Worm (Caenorhabditis elegans) whole organism, L3 larva: ENCODE results near the gene W08E12.4.
"Not testable (repeated sequence)": the region's sequence is repeated elsewhere in the genome, so short reads cannot be mapped to it uniquely, and the experiment has no call there.

ENCODE experiments used
- R02D3.7 ChIP-seq: fragments of 150-350 bp; optimal IDR thresholded peaks from 2 replicates; lab custom pipeline; 2014; ENCODE audit warnings: missing biosample characterization, missing genetic modification characterization
- aly-2 ChIP-seq: fragments of 150-350 bp; optimal IDR thresholded peaks from 2 replicates; lab custom pipeline; 2014; ENCODE audit warnings: missing biosample characterization, missing genetic modification characterization
- ama-1 ChIP-seq: fragments of 150-350 bp; optimal IDR thresholded peaks from 2 replicates; lab custom pipeline; 2018
- ceh-16 ChIP-seq: sonication (generic microtip); optimal IDR thresholded peaks from 2 replicates; lab custom pipeline; 2017; ENCODE audit warnings: missing biosample characterization, missing genetic modification characterization
- ceh-28 ChIP-seq: fragments of 150-350 bp; optimal IDR thresholded peaks from 2 replicates; lab custom pipeline; 2014; ENCODE audit warnings: missing biosample characterization, missing genetic modification reagents, missing genetic modification characterization
- egl-27 ChIP-seq: sonication (generic microtip); optimal IDR thresholded peaks from 4 replicates; lab custom pipeline; 2017; ENCODE audit warnings: missing biosample characterization, missing genetic modification reagents, missing genetic modification characterization
- egl-5 ChIP-seq: fragments of 150-350 bp; optimal IDR thresholded peaks from 2 replicates; lab custom pipeline; 2017; ENCODE audit warnings: missing biosample characterization, missing genetic modification reagents, missing genetic modification characterization, inconsistent platforms
- elt-1 ChIP-seq: fragments of 150-350 bp; optimal IDR thresholded peaks from 2 replicates; lab custom pipeline; 2014; ENCODE audit warnings: missing biosample characterization, missing genetic modification characterization
- elt-2 ChIP-seq: sonication (generic microtip); optimal IDR thresholded peaks from 2 replicates; lab custom pipeline; 2016; ENCODE audit warnings: missing genetic modification reagents, mild to moderate bottlenecking, missing genetic modification characterization, missing compliant biosample characterization
- elt-3 ChIP-seq, 3 experiments: fragments of 150-350 bp in 1 of 3; sonication (generic microtip) in 2 of 3; optimal IDR thresholded peaks; 2 replicates in 2 of 3; 4 replicates in 1 of 3; lab custom pipeline; 2014 to 2017; ENCODE audit warnings: missing biosample characterization in 3 of 3, missing genetic modification characterization in 3 of 3
- hmg-11 ChIP-seq: sonication (generic microtip); optimal IDR thresholded peaks from 2 replicates; lab custom pipeline; 2016; ENCODE audit warnings: missing genetic modification characterization, missing compliant biosample characterization
- jun-1 ChIP-seq: fragments of 150-350 bp; optimal IDR thresholded peaks from 2 replicates; lab custom pipeline; 2014; ENCODE audit warnings: missing biosample characterization, missing genetic modification reagents, missing genetic modification characterization
- lin-15B ChIP-seq: fragments of 150-350 bp; optimal IDR thresholded peaks from 2 replicates; lab custom pipeline; 2014; ENCODE audit warnings: missing biosample characterization, missing genetic modification characterization
- lin-39 ChIP-seq: fragments of 150-350 bp; optimal IDR thresholded peaks from 2 replicates; lab custom pipeline; 2018; ENCODE audit warnings: missing biosample characterization, missing genetic modification reagents, missing genetic modification characterization
- lsy-12 ChIP-seq: sonication (generic microtip); optimal IDR thresholded peaks from 2 replicates; lab custom pipeline; 2016; ENCODE audit warnings: mild to moderate bottlenecking, missing genetic modification characterization, missing compliant biosample characterization
- mdl-1 ChIP-seq: fragments of 150-350 bp; optimal IDR thresholded peaks from 2 replicates; lab custom pipeline; 2014; ENCODE audit warnings: missing biosample characterization, missing genetic modification characterization
- mml-1 ChIP-seq: fragments of 150-350 bp; sonication (generic microtip); optimal IDR thresholded peaks from 3 replicates; lab custom pipeline; 2014; ENCODE audit warnings: missing biosample characterization, missing genetic modification characterization
- nfya-1 ChIP-seq: sonication (generic microtip); optimal IDR thresholded peaks from 2 replicates; lab custom pipeline; 2017; ENCODE audit warnings: missing genetic modification characterization, mild to moderate bottlenecking, missing compliant biosample characterization, antibody characterized with exemption, moderate library complexity; ENCODE audit not compliant: insufficient read depth
- nhr-11 ChIP-seq: fragments of 150-350 bp; optimal IDR thresholded peaks from 2 replicates; lab custom pipeline; 2014; ENCODE audit warnings: missing biosample characterization, missing genetic modification characterization
- nhr-12 ChIP-seq: fragments of 150-350 bp; optimal IDR thresholded peaks from 2 replicates; lab custom pipeline; 2014; ENCODE audit warnings: missing biosample characterization, missing genetic modification characterization
- nhr-23 ChIP-seq: fragments of 150-350 bp; optimal IDR thresholded peaks from 2 replicates; lab custom pipeline; 2014; ENCODE audit warnings: missing biosample characterization, missing genetic modification reagents, missing genetic modification characterization
- nhr-25 ChIP-seq: sonication (generic microtip); optimal IDR thresholded peaks from 2 replicates; lab custom pipeline; 2017; ENCODE audit warnings: missing biosample characterization, missing genetic modification characterization
- nhr-43 ChIP-seq: sonication (generic microtip); optimal IDR thresholded peaks from 2 replicates; lab custom pipeline; 2016; ENCODE audit warnings: mild to moderate bottlenecking, missing genetic modification characterization, missing compliant biosample characterization; ENCODE audit not compliant: poor library complexity, severe bottlenecking
- nhr-67 ChIP-seq: fragments of 150-350 bp; optimal IDR thresholded peaks from 2 replicates; lab custom pipeline; 2014; ENCODE audit warnings: missing biosample characterization, missing genetic modification characterization
- pha-4 ChIP-seq: fragments of 150-350 bp; optimal IDR thresholded peaks from 2 replicates; lab custom pipeline; 2014; ENCODE audit warnings: missing biosample characterization, missing genetic modification reagents, missing genetic modification characterization
- pqm-1 ChIP-seq: fragments of 150-350 bp; optimal IDR thresholded peaks from 2 replicates; lab custom pipeline; 2017; ENCODE audit warnings: missing biosample characterization, missing genetic modification characterization, inconsistent platforms
- sea-2 ChIP-seq: fragments of 150-350 bp; sonication (generic microtip); optimal IDR thresholded peaks from 4 replicates; lab custom pipeline; 2014; ENCODE audit warnings: missing biosample characterization, missing genetic modification reagents, missing genetic modification characterization
- skn-1 ChIP-seq: fragments of 150-350 bp; optimal IDR thresholded peaks from 2 replicates; lab custom pipeline; 2014; ENCODE audit warnings: missing biosample characterization, missing genetic modification characterization
- tbx-2 ChIP-seq: sonication (generic microtip); optimal IDR thresholded peaks from 2 replicates; lab custom pipeline; 2016; ENCODE audit warnings: mild to moderate bottlenecking, missing genetic modification characterization, missing compliant biosample characterization
- unc-62 ChIP-seq: fragments of 150-350 bp; sonication (generic microtip); optimal IDR thresholded peaks from 4 replicates; lab custom pipeline; 2014; ENCODE audit warnings: missing biosample characterization, missing genetic modification reagents, missing genetic modification characterization
- zag-1 ChIP-seq: fragments of 150-350 bp; optimal IDR thresholded peaks from 2 replicates; lab custom pipeline; 2014; ENCODE audit warnings: missing biosample characterization, missing genetic modification characterization
- ztf-11 ChIP-seq: fragments of 150-350 bp; optimal IDR thresholded peaks from 2 replicates; lab custom pipeline; 2014; ENCODE audit warnings: missing biosample characterization, missing genetic modification characterization
- ztf-4 ChIP-seq: fragments of 150-350 bp; optimal IDR thresholded peaks from 2 replicates; lab custom pipeline; 2014; ENCODE audit warnings: missing biosample characterization, missing genetic modification characterization

W08E12.4 gene

DNA sequence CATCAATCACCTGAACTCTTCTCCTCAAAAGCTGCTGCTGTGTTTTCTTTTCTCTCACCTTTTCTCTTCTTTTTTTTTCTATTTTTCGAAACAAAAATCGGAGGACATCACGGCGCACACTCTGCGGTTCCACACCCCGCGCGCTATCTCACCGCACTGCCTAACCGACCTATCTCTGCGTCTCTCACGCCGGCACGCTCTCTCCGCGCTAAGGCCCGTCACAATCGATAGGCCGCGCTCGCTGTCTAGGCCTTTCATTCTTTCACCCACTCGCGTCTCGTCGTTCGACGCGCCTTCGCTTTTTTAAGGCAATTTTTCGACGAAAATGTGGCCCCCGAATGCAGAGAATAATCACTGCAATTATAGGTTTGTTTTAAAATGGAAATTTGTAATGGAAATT is 9.1 kb downstream of the W08E12.4 start, which contains the start of gene zip-11:
TSS of gene zip-11 (plus strand) at position 34 of the 400 bp plus-strand sequence.
- TF ChIP-seq nfya-1 (tag; lab: Kevin White, UChicago): peak; percentile 63
- peak; percentile 57 for TF ChIP-seq nhr-43 (tag; lab: Kevin White, UChicago)
- no peak for TF ChIP-seq aly-2 (tag; lab: Kevin White, UChicago)
- peak; percentile 53 for TF ChIP-seq pha-4 (tag; lab: Kevin White, UChicago)
- TF ChIP-seq R02D3.7: peak; percentile 30
- TF ChIP-seq hmg-11: peak; percentile 59
- peak; percentile 57 for TF ChIP-seq lin-15B
- no peak for TF ChIP-seq ama-1 (lab: Kevin White, UChicago)
- peak; percentile 91 for TF ChIP-seq nhr-25 (tag; lab: Kevin White, UChicago)
- TF ChIP-seq nhr-23 (tag; lab: Kevin White, UChicago): peak; percentile 41
- TF ChIP-seq ceh-28 (tag; lab: Kevin White, UChicago): peak; percentile 79
- TF ChIP-seq nhr-67 (tag; lab: Kevin White, UChicago): no peak
- TF ChIP-seq tbx-2 (tag; lab: Kevin White, UChicago): peak; percentile 25
- TF ChIP-seq nhr-11 (tag; lab: Kevin White, UChicago): no peak
- TF ChIP-seq, all 47 proteins: peak for 10

DNA sequence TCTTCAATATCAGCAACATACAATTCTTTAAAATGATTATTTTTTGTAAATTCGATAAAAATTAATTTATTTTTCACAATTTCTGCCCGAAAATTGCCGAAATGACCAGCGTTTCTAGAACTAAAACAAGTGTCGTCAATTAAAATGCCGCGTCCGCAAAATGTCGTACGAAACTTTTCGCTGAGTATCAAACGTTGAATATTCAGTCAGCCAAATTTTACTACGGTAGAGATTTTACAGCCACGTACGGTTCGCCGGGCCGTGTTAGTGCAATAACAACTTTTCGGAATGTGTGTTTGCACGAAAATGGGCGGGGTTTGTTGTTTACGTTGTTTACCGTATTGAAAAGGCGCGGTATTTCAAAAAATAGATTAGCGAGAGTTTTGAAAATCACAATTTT is 11.2 kb downstream of the W08E12.4 start:
- TF ChIP-seq nhr-25 (tag; lab: Kevin White, UChicago): peak; percentile 31
- TF ChIP-seq lsy-12 (tag; lab: Kevin White, UChicago): peak; percentile 55
- TF ChIP-seq R02D3.7: peak; percentile 6
- peak; percentile 25 for TF ChIP-seq nhr-23 (tag; lab: Kevin White, UChicago)
- peak; percentile 20 for TF ChIP-seq tbx-2 (tag; lab: Kevin White, UChicago)
- peak; percentile 50 for TF ChIP-seq lin-15B
- peak; percentile 62 for TF ChIP-seq elt-2
- TF ChIP-seq nhr-43 (tag; lab: Kevin White, UChicago): peak; percentile 83
- TF ChIP-seq nfya-1 (tag; lab: Kevin White, UChicago): peak; percentile 40

DNA sequence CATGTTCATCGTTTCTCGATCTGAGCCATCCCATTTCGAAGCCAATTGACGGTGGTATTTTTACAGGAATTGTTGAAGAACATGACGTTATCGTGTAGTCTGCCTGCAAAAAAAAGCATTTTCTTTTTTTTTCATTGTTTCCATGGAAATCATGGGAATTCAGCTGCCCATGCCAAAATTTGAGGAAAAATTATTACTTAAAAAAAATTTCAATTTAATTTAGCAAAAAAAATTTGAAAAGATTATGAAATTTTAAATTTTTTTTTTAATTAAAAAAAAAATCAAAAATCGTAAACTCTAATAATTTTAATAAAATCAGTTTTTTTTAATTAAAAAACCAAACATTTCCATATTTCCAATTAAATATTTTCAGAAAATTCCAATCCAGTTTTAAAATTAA is 29.6 kb downstream of the W08E12.4 start, which contains the start of gene F42A6.5:
TSS of gene F42A6.5 (minus strand) at position 101 of the 400 bp plus-strand sequence.
- TF ChIP-seq pha-4 (tag; lab: Kevin White, UChicago); nfya-1 (tag; lab: Kevin White, UChicago); unc-62: not testable (repeated sequence)

DNA sequence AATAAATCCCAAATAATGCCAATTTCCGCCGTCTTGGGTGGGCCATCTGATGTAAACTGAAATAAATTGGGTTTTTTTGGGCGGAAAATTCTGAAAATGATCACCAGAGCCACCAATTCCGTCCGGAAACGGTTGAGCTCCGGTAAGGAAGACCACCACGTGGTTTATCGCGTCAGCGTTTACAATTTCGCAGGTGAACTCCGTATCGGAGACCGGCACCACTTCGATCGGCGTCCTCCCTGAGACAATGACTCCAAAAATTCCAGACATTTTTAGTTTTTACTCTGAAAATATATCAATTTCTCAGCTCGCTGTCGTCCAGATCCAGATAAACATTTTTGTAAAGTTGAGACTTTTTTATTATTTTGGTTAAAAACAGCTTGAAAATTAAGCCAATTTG is 34.4 kb downstream of the W08E12.4 start, which contains the start of gene F42A6.6:
TSS of gene F42A6.6 (minus strand) at position 289 of the 400 bp plus-strand sequence.
- TF ChIP-seq jun-1 (tag; lab: Kevin White, UChicago): no peak
- no peak for TF ChIP-seq ceh-16
- TF ChIP-seq skn-1 (tag; lab: Kevin White, UChicago): no peak
- no peak for TF ChIP-seq tbx-2 (tag; lab: Kevin White, UChicago)
- no peak for TF ChIP-seq nhr-11 (tag; lab: Kevin White, UChicago)
- no peak for TF ChIP-seq nhr-12
- TF ChIP-seq sea-2 (GFP tag; lab: Kevin White, UChicago): no peak
- TF ChIP-seq lin-39 (tag; lab: Kevin White, UChicago): no peak
- TF ChIP-seq nhr-43 (tag; lab: Kevin White, UChicago): no peak
- TF ChIP-seq ceh-28 (tag; lab: Kevin White, UChicago): peak; percentile 10
- TF ChIP-seq nhr-67 (tag; lab: Kevin White, UChicago): no peak
- TF ChIP-seq lin-15B: no peak
- peak; percentile 31 for TF ChIP-seq nhr-25 (tag; lab: Kevin White, UChicago)
- no peak for TF ChIP-seq pqm-1 (tag; lab: Kevin White, UChicago)
- no peak for TF ChIP-seq mdl-1
- no peak for TF ChIP-seq elt-1 (tag; lab: Kevin White, UChicago)
- TF ChIP-seq mml-1: no peak
- TF ChIP-seq elt-2: peak; percentile 30
- TF ChIP-seq ztf-4 (tag; lab: Kevin White, UChicago): no peak
- TF ChIP-seq elt-3 (tag; optimal IDR thresholded peaks at IDR 0.05; lab: Kevin White, UChicago): no peak
- no peak for TF ChIP-seq egl-27
- TF ChIP-seq lsy-12 (tag; lab: Kevin White, UChicago): peak; percentile 10
- TF ChIP-seq aly-2 (tag; lab: Kevin White, UChicago): peak; percentile 13
- TF ChIP-seq hmg-11: no peak
- no peak for TF ChIP-seq pha-4 (tag; lab: Kevin White, UChicago)
- TF ChIP-seq egl-5 (tag; lab: Kevin White, UChicago): no peak
- TF ChIP-seq nhr-23 (tag; lab: Kevin White, UChicago): peak; percentile 26
- no peak for TF ChIP-seq R02D3.7
- no peak for TF ChIP-seq ztf-11 (tag; lab: Kevin White, UChicago)
- TF ChIP-seq ama-1 (lab: Kevin White, UChicago): peak; percentile 93
- TF ChIP-seq zag-1 (tag; lab: Kevin White, UChicago): no peak
- TF ChIP-seq unc-62: no peak
